Worm (Caenorhabditis elegans): ENCODE measurements around the gene pdk-1.

- TF ChIP-seq flt-1 (GFP tag; IDR thresholded peaks at IDR 0.05), result no peak
- TF ChIP-seq ceh-13 (GFP tag; optimal IDR thresholded peaks at IDR 0.05), result no peak
- no peak for TF ChIP-seq ama-1 (optimal IDR thresholded peaks at IDR 0.05)
- TF ChIP-seq scrt-1 (GFP tag; IDR thresholded peaks at IDR 0.05), result no peak
- TF ChIP-seq ets-7 (tag; optimal IDR thresholded peaks at IDR 0.05), result no peak
- TF ChIP-seq B0310.2 (tag; optimal IDR thresholded peaks at IDR 0.05), result no peak
- peak; percentile 60 for TF ChIP-seq F13C5.2 (tag; optimal IDR thresholded peaks at IDR 0.05)
- TF ChIP-seq tra-4 (tag; optimal IDR thresholded peaks at IDR 0.05), result no peak
- TF ChIP-seq hmg-4 (GFP tag; optimal IDR thresholded peaks at IDR 0.05), result peak; percentile 23
- no peak for TF ChIP-seq hnd-1 (tag; optimal IDR thresholded peaks at IDR 0.05)
These were observed 1.9 kb downstream of the pdk-1 start for ce11 chrX:1322997-1323396.

Measured in whole organism, early embryonic.